Worm (Caenorhabditis elegans): ENCODE results near the gene cav-1.

DNA sequence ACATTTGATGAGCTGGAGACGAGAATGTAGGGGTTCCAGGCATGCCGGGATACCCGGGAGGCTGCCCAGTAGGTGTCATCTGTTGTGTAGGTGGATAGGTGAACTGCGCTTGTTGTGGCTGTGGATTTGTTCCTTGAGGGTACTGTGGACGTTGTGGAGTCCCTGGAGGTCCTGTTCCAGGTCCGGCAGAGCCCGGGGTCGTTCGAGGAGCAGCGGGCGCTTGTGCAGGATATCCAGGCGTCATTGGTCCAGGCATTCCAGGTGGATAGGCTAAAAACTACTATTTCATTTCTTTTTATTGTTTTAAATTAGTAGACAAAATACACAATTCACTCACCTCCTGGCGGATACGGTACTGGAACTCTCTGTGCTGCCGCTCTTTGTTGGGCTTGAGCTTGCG, 22.9 kb downstream of the cav-1 start:
- no peak for TF ChIP-seq him-1 (tag; optimal IDR thresholded peaks at IDR 0.05)
- no peak for TF ChIP-seq W03F9.2 (tag; optimal IDR thresholded peaks at IDR 0.05)
